Fruit fly (Drosophila melanogaster) whole organism, embryonic: ENCODE data around the gene CG13054.

Experiments
- Atf3 ChIP-seq: fragments of 200-800 bp; sonication (Bioruptor generic); optimal IDR thresholded peaks from 3 replicates; lab custom pipeline; 2016; ENCODE audit warnings: missing biosample characterization, missing genetic modification characterization
- Atf6 ChIP-seq: fragments of 200-800 bp; sonication (Bioruptor generic); IDR thresholded peaks from 2 replicates; pipeline ENCODE4 v1.3.6; 2022; ENCODE audit warnings: missing biosample characterization, missing genetic modification characterization
- B-H2 ChIP-seq: fragments of 200-800 bp; sonication (Bioruptor generic); optimal IDR thresholded peaks from 2 replicates; lab custom pipeline; 2018; ENCODE audit warnings: missing biosample characterization, mild to moderate bottlenecking, missing genetic modification characterization
- Bgb ChIP-seq: fragments of 200-800 bp; sonication (Bioruptor generic); IDR thresholded peaks from 2 replicates; pipeline ENCODE4 v1.3.6; 2022; ENCODE audit warnings: missing biosample characterization, missing genetic modification characterization; ENCODE audit not compliant: partially characterized antibody
- Blimp-1 ChIP-seq: fragments of 200-800 bp; sonication (Bioruptor generic); optimal IDR thresholded peaks from 3 replicates; lab custom pipeline; 2018; ENCODE audit warnings: missing biosample characterization, missing genetic modification characterization, mild to moderate bottlenecking, moderate library complexity, missing genetic modification reagents
- CG11398 ChIP-seq: fragments of 200-800 bp; sonication (Bioruptor generic); optimal IDR thresholded peaks from 2 replicates; lab custom pipeline; 2016; ENCODE audit warnings: missing biosample characterization, missing genetic modification characterization
- CG11504 ChIP-seq: fragments of 200-800 bp; sonication (Bioruptor generic); optimal IDR thresholded peaks from 3 replicates; lab custom pipeline; 2019; ENCODE audit warnings: missing biosample characterization, mild to moderate bottlenecking, missing genetic modification characterization, moderate library complexity
- CG12659 ChIP-seq: fragments of 200-800 bp; sonication (Bioruptor generic); optimal IDR thresholded peaks from 3 replicates; lab custom pipeline; 2017; ENCODE audit warnings: mild to moderate bottlenecking, missing biosample characterization, missing genetic modification reagents, missing genetic modification characterization
- CG13424 ChIP-seq: fragments of 200-800 bp; sonication (Bioruptor generic); optimal IDR thresholded peaks from 2 replicates; lab custom pipeline; 2019; ENCODE audit warnings: missing biosample characterization, mild to moderate bottlenecking, missing genetic modification characterization, moderate library complexity
- CG14441 ChIP-seq: fragments of 200-800 bp; sonication (Bioruptor generic); IDR thresholded peaks from 2 replicates; pipeline ENCODE4 v1.3.6; 2022; ENCODE audit warnings: missing biosample characterization, missing genetic modification characterization
- CG15011 ChIP-seq: fragments of 200-800 bp; sonication (Bioruptor generic); optimal IDR thresholded peaks from 3 replicates; lab custom pipeline; 2018; ENCODE audit warnings: missing biosample characterization, mild to moderate bottlenecking, missing genetic modification characterization
- CG15269 ChIP-seq: fragments of 200-800 bp; sonication (Bioruptor generic); optimal IDR thresholded peaks from 2 replicates; lab custom pipeline; 2018; ENCODE audit warnings: missing biosample characterization, mild to moderate bottlenecking, missing genetic modification characterization, moderate library complexity
- CG18476 ChIP-seq: fragments of 200-800 bp; sonication (Bioruptor generic); optimal IDR thresholded peaks from 2 replicates; lab custom pipeline; 2016; ENCODE audit warnings: missing biosample characterization, mild to moderate bottlenecking, missing genetic modification characterization
- CG2678 ChIP-seq: fragments of 200-800 bp; sonication (Bioruptor generic); optimal IDR thresholded peaks from 3 replicates; lab custom pipeline; 2019; ENCODE audit warnings: missing biosample characterization, mild to moderate bottlenecking, missing genetic modification characterization, moderate library complexity
- CG5953 ChIP-seq: fragments of 200-800 bp; sonication (Bioruptor generic); IDR thresholded peaks from 2 replicates; pipeline ENCODE4 v1.3.6; 2022; ENCODE audit warnings: missing biosample characterization, missing genetic modification characterization
- CG7556 ChIP-seq: fragments of 200-800 bp; sonication (Bioruptor generic); optimal IDR thresholded peaks from 2 replicates; lab custom pipeline; 2017; ENCODE audit warnings: missing biosample characterization, mild to moderate bottlenecking, missing genetic modification characterization
- CG7839 ChIP-seq: fragments of 200-800 bp; sonication (Bioruptor generic); optimal IDR thresholded peaks from 3 replicates; lab custom pipeline; 2018; ENCODE audit warnings: missing biosample characterization, mild to moderate bottlenecking, missing genetic modification characterization, moderate library complexity
- CrebB ChIP-seq: fragments of 200-800 bp; sonication (Bioruptor generic); optimal IDR thresholded peaks from 3 replicates; lab custom pipeline; 2018; ENCODE audit warnings: missing biosample characterization, mild to moderate bottlenecking, missing genetic modification characterization
- D ChIP-seq, 2 experiments: fragments of 200-800 bp in 1 of 2; fragments of >200 bp in 1 of 2; sonication (Bioruptor generic) in 1 of 2; optimal IDR thresholded peaks; 2 replicates in 1 of 2; 3 replicates in 1 of 2; lab custom pipeline; 2017; ENCODE audit warnings: mild to moderate bottlenecking in 1 of 2, missing biosample characterization in 1 of 2, missing genetic modification characterization in 1 of 2, missing genetic modification reagents in 1 of 2
- Dad ChIP-seq: fragments of 200-800 bp; sonication (Bioruptor generic); optimal IDR thresholded peaks from 3 replicates; lab custom pipeline; 2016; ENCODE audit warnings: missing biosample characterization, missing genetic modification characterization
- Dbx ChIP-seq: fragments of 200-800 bp; sonication (Bioruptor generic); IDR thresholded peaks from 3 replicates; pipeline ENCODE4 v1.3.6; 2022; ENCODE audit warnings: missing biosample characterization, missing genetic modification characterization
- Deaf1 ChIP-seq: fragments of 200-800 bp; optimal IDR thresholded peaks from 3 replicates; lab custom pipeline; 2019; ENCODE audit warnings: missing biosample characterization, mild to moderate bottlenecking, missing genetic modification characterization, moderate library complexity
- Eip74EF ChIP-seq, 2 experiments: fragments of 200-800 bp in 1 of 2; fragments of >200 bp in 1 of 2; sonication (Bioruptor generic) in 1 of 2; optimal IDR thresholded peaks; 2 replicates each; lab custom pipeline; 2017 to 2019; ENCODE audit warnings: missing biosample characterization in 2 of 2, missing genetic modification characterization in 2 of 2, mild to moderate bottlenecking in 1 of 2, moderate library complexity in 1 of 2
- Ets65A ChIP-seq: fragments of 200-800 bp; sonication (Bioruptor generic); peaks from one replicate; lab custom pipeline; 2016; ENCODE audit warnings: missing biosample characterization, missing genetic modification characterization
- H2.0 ChIP-seq: fragments of 200-800 bp; sonication (Bioruptor generic); IDR thresholded peaks from 2 replicates; pipeline ENCODE4 v1.3.6; 2022; ENCODE audit warnings: missing biosample characterization, missing genetic modification characterization
- HLH4C ChIP-seq: fragments of 200-800 bp; sonication (Bioruptor generic); IDR thresholded peaks from 3 replicates; pipeline ENCODE4 v1.3.6; 2022; ENCODE audit warnings: missing biosample characterization, missing genetic modification characterization; ENCODE audit not compliant: partially characterized antibody
- HmgZ ChIP-seq: fragments of 200-800 bp; sonication (Bioruptor generic); optimal IDR thresholded peaks from 2 replicates; lab custom pipeline; 2018; ENCODE audit warnings: missing biosample characterization, mild to moderate bottlenecking, missing genetic modification characterization
- Hr51 ChIP-seq, 2 experiments: fragments of 200-800 bp; sonication (Bioruptor generic); optimal IDR thresholded peaks; 2 replicates in 1 of 2; 3 replicates in 1 of 2; lab custom pipeline; 2016 to 2018; ENCODE audit warnings: missing biosample characterization in 2 of 2, missing genetic modification characterization in 2 of 2, mild to moderate bottlenecking in 1 of 2, moderate library complexity in 1 of 2
- Sox100B ChIP-seq: fragments of 200-800 bp; sonication (Bioruptor generic); optimal IDR thresholded peaks from 3 replicates; lab custom pipeline; 2018; ENCODE audit warnings: missing biosample characterization, mild to moderate bottlenecking, missing genetic modification characterization
- ash1 ChIP-seq: fragments of 200-800 bp; sonication (Bioruptor generic); optimal IDR thresholded peaks from 2 replicates; lab custom pipeline; 2018; ENCODE audit warnings: missing biosample characterization, mild to moderate bottlenecking, missing genetic modification characterization
- bigmax ChIP-seq: fragments of 200-800 bp; sonication (Bioruptor generic); optimal IDR thresholded peaks from 2 replicates; lab custom pipeline; 2018; ENCODE audit warnings: missing biosample characterization, mild to moderate bottlenecking, missing genetic modification characterization
- ci ChIP-seq: fragments of 200-800 bp; sonication (Bioruptor generic); IDR thresholded peaks from 3 replicates; pipeline ENCODE4 v1.3.6; 2022; ENCODE audit warnings: missing biosample characterization, missing genetic modification characterization
- fru ChIP-seq: fragments of >200 bp; optimal IDR thresholded peaks from 2 replicates; lab custom pipeline; 2017
- gem ChIP-seq: fragments of 200-800 bp; sonication (Bioruptor generic); optimal IDR thresholded peaks from 2 replicates; lab custom pipeline; 2019; ENCODE audit warnings: missing biosample characterization, mild to moderate bottlenecking, missing genetic modification characterization, moderate library complexity
- lmd ChIP-seq: fragments of 200-800 bp; sonication (Bioruptor generic); IDR thresholded peaks from 2 replicates; pipeline ENCODE4 v1.3.6; 2022; ENCODE audit warnings: missing biosample characterization, missing genetic modification characterization
- nau ChIP-seq: fragments of 200-800 bp; sonication (Bioruptor generic); optimal IDR thresholded peaks from 3 replicates; lab custom pipeline; 2017; ENCODE audit warnings: missing biosample characterization, mild to moderate bottlenecking, missing genetic modification characterization, missing genetic modification reagents
- oc ChIP-seq: fragments of 200-800 bp; sonication (Bioruptor generic); optimal IDR thresholded peaks from 2 replicates; lab custom pipeline; 2018; ENCODE audit warnings: missing biosample characterization, mild to moderate bottlenecking, missing genetic modification characterization, moderate library complexity
- pfk ChIP-seq: fragments of 200-800 bp; sonication (Bioruptor generic); optimal IDR thresholded peaks from 2 replicates; lab custom pipeline; 2018; ENCODE audit warnings: missing biosample characterization, mild to moderate bottlenecking, missing genetic modification characterization, moderate library complexity
- pho ChIP-seq: fragments of 200-800 bp; sonication (Bioruptor generic); optimal IDR thresholded peaks from 2 replicates; lab custom pipeline; 2016; ENCODE audit warnings: missing biosample characterization, missing genetic modification characterization
- pros ChIP-seq: fragments of 200-800 bp; sonication (Bioruptor generic); optimal IDR thresholded peaks from 3 replicates; lab custom pipeline; 2019; ENCODE audit warnings: missing biosample characterization, mild to moderate bottlenecking, missing genetic modification characterization, moderate library complexity
- row ChIP-seq: fragments of 200-800 bp; sonication (Bioruptor generic); IDR thresholded peaks from 3 replicates; pipeline ENCODE4 v1.3.6; 2022; ENCODE audit warnings: missing biosample characterization, missing genetic modification characterization
- scrt ChIP-seq: fragments of 200-800 bp; sonication (Bioruptor generic); optimal IDR thresholded peaks from 2 replicates; lab custom pipeline; 2018; ENCODE audit warnings: missing biosample characterization, mild to moderate bottlenecking, missing genetic modification characterization, moderate library complexity
- sqz ChIP-seq: fragments of 200-800 bp; sonication (Bioruptor generic); optimal IDR thresholded peaks from 3 replicates; lab custom pipeline; 2018; ENCODE audit warnings: missing biosample characterization, mild to moderate bottlenecking, missing genetic modification characterization
- sug ChIP-seq: fragments of 200-800 bp; optimal IDR thresholded peaks from 2 replicates; lab custom pipeline; 2019; ENCODE audit warnings: missing biosample characterization, mild to moderate bottlenecking, missing genetic modification characterization, moderate library complexity
- unpg ChIP-seq: fragments of 200-800 bp; sonication (Bioruptor generic); optimal IDR thresholded peaks from 3 replicates; lab custom pipeline; 2018; ENCODE audit warnings: missing biosample characterization, mild to moderate bottlenecking, missing genetic modification characterization, moderate library complexity

The CG13054 gene

dm6 chr3L:16257118-16257627, at the start of gene CG13054:
Gene CG13054, minus strand, starts transcription at chr3L:16257191.
- peak; percentile 92 for TF ChIP-seq scrt (GFP tag; lab: Kevin White, UChicago)
- TF ChIP-seq HLH4C (GFP tag; lab: Robert Waterston, UW) = 0 out of 3 replicates have a peak, but pooled peaks have one; percentile 10
- peak; percentile 97 for TF ChIP-seq Deaf1 (tag; lab: Kevin White, UChicago)
- TF ChIP-seq Ets65A (GFP tag; lab: Kevin White, UChicago) = peak; percentile 30
- 0 out of 3 replicates have a peak, but pooled peaks have one; percentile 25 for TF ChIP-seq Dbx (GFP tag; lab: Robert Waterston, UW)
- no peak for TF ChIP-seq sqz
- no peak for TF ChIP-seq Atf3 (GFP tag; lab: Kevin White, UChicago)
- no peak for TF ChIP-seq pho (GFP tag; lab: Kevin White, UChicago)
- TF ChIP-seq CG15011 (GFP tag; lab: Kevin White, UChicago) = no peak
- TF ChIP-seq D (optimal IDR thresholded peaks at IDR 0.05; lab: Kevin White, UChicago) = no peak
- no peak for TF ChIP-seq D (GFP tag; optimal IDR thresholded peaks at IDR 0.05; lab: Kevin White, UChicago)
- 0 out of 2 replicates have a peak, but pooled peaks have one; percentile 19 for TF ChIP-seq Bgb (GFP tag; lab: Robert Waterston, UW)
- no peak for TF ChIP-seq CG7556
- no peak for TF ChIP-seq ash1 (GFP tag; lab: Kevin White, UChicago)
- TF ChIP-seq, all 482 proteins: peak for 6

- TF ChIP-seq pros (no peak), B-H2 (GFP tag; lab: Kevin White, UChicago) (no peak), lmd (GFP tag; lab: Robert Waterston, UW) (no peak), CrebB (no peak), CG11398 (GFP tag; lab: Kevin White, UChicago) (no peak), CG14441 (GFP tag; lab: Robert Waterston, UW) (0 out of 2 replicates have a peak, but pooled peaks have one; percentile 27), CG5953 (GFP tag; lab: Robert Waterston, UW) (no peak), CG13424 (peak; percentile 34), row (peak; percentile 41; the same call in 1 of the 3 replicates), CG11504 (tag; lab: Kevin White, UChicago) (peak; percentile 59), gem (peak; percentile 59), sug (tag; lab: Kevin White, UChicago) (no peak), CG18476 (GFP tag; lab: Kevin White, UChicago) (no peak), Blimp-1 (GFP tag; lab: Kevin White, UChicago) (peak; percentile 27), CG7839 (tag; lab: Kevin White, UChicago) (peak; percentile 26), Atf6 (GFP tag; lab: Robert Waterston, UW) (peak; percentile 15; the same call in 1 of the 2 replicates), CG15269 (peak; percentile 41), CG12659 (GFP tag; lab: Kevin White, UChicago) (no peak), oc (tag; lab: Kevin White, UChicago) (peak; percentile 7), nau (GFP tag; lab: Kevin White, UChicago) (no peak), H2.0 (GFP tag; lab: Robert Waterston, UW) (0 out of 2 replicates have a peak, but pooled peaks have one; percentile 17), Deaf1 (tag; lab: Kevin White, UChicago) (peak; percentile 18), ci (GFP tag; lab: Robert Waterston, UW) (0 out of 3 replicates have a peak, but pooled peaks have one; percentile 32), pfk (GFP tag; lab: Kevin White, UChicago) (no peak), Dad (no peak), fru (lab: Kevin White, UChicago) (no peak), HmgZ (tag; lab: Kevin White, UChicago) (no peak), bigmax (GFP tag; lab: Kevin White, UChicago) (no peak), Sox100B (GFP tag; lab: Kevin White, UChicago) (peak; percentile 32), unpg (GFP tag; lab: Kevin White, UChicago) (peak; percentile 42), Hr51 (GFP tag; optimal IDR thresholded peaks at IDR 0.05; lab: Kevin White, UChicago) (peak in 1 of 2 experiments; percentile 37), Eip74EF (GFP tag; optimal IDR thresholded peaks at IDR 0.05; lab: Kevin White, UChicago) (peak in 1 of 2 experiments; percentile 5), CG7556 (peak; percentile 11), CG2678 (peak; percentile 42)
Observed at dm6 chr3L:16305820-16306650, 49.0 kb upstream of the CG13054 start, which contains the start of the genes CG13043 and CG13063. Gene CG13043, minus strand, starts transcription at chr3L:16305870. Gene CG13063, plus strand, starts transcription at chr3L:16306600.
